Worm (Caenorhabditis elegans) whole organism, early embryonic: Measurements from ENCODE around the gene nlp-46.

ENCODE experiments used
- aly-1 ChIP-seq: sonication (generic microtip); optimal IDR thresholded peaks from 2 replicates; lab custom pipeline; 2016; ENCODE audit warnings: missing genetic modification characterization, missing compliant biosample characterization
- ama-1 ChIP-seq: fragments of 150-350 bp; optimal IDR thresholded peaks from 2 replicates; lab custom pipeline; 2014
- hmbx-1 ChIP-seq: sonication (generic microtip); optimal IDR thresholded peaks from 2 replicates; lab custom pipeline; 2016; ENCODE audit warnings: mild to moderate bottlenecking, missing genetic modification characterization, missing compliant biosample characterization
- hnd-1 ChIP-seq: sonication (generic microtip); optimal IDR thresholded peaks from 2 replicates; lab custom pipeline; 2016; ENCODE audit warnings: missing genetic modification characterization, missing compliant biosample characterization
- tbx-11 ChIP-seq: fragments of 200-800 bp; sonication (Bioruptor generic); IDR thresholded peaks from 2 replicates; pipeline ENCODE4 v1.3.6; 2022; ENCODE audit warnings: missing genetic modification characterization, missing compliant biosample characterization
- tbx-37 ChIP-seq: fragments of 200-800 bp; sonication (Bioruptor generic); conservative IDR thresholded peaks from 2 replicates; pipeline ENCODE4 v1.3.6; 2022; ENCODE audit warnings: missing genetic modification reagents, missing genetic modification characterization, missing compliant biosample characterization

ce11 chrV:12550755-12551154, 44.7 kb upstream of the nlp-46 start:
- TF ChIP-seq tbx-37 (GFP tag; lab: Robert Waterston, UW) (no peak), aly-1 (no peak), hnd-1 (tag; lab: Kevin White, UChicago) (no peak), ama-1 (lab: Kevin White, UChicago) (no peak), hmbx-1 (tag; lab: Kevin White, UChicago) (no peak), tbx-11 (GFP tag; lab: Robert Waterston, UW) (no peak)
